Fruit fly (Drosophila melanogaster) whole organism, embryonic: Measurements from ENCODE around the gene Fgop2.

Experiments used
- Ada2b ChIP-seq: fragments of 200-800 bp; sonication (Bioruptor generic); IDR thresholded peaks from 2 replicates; pipeline ENCODE4 v1.3.6; 2022; ENCODE audit warnings: missing biosample characterization, missing genetic modification characterization
- Bteb2 ChIP-seq: fragments of 200-800 bp; sonication (Bioruptor generic); optimal IDR thresholded peaks from 2 replicates; lab custom pipeline; 2016; ENCODE audit warnings: missing biosample characterization, missing genetic modification characterization
- C15 ChIP-seq: fragments of 200-800 bp; sonication (Bioruptor generic); IDR thresholded peaks from 3 replicates; pipeline ENCODE4 v1.3.6; 2022; ENCODE audit warnings: missing biosample characterization, missing genetic modification characterization
- CG10147 ChIP-seq: fragments of 200-800 bp; sonication (Bioruptor generic); optimal IDR thresholded peaks from 2 replicates; lab custom pipeline; 2019; ENCODE audit warnings: missing biosample characterization, mild to moderate bottlenecking, missing genetic modification characterization, moderate library complexity
- CG10565 ChIP-seq: fragments of 200-800 bp; sonication (Bioruptor generic); optimal IDR thresholded peaks from 3 replicates; lab custom pipeline; 2016; ENCODE audit warnings: missing biosample characterization, mild to moderate bottlenecking, missing genetic modification characterization
- CG10654 ChIP-seq: fragments of 200-800 bp; sonication (Bioruptor generic); optimal IDR thresholded peaks from 2 replicates; lab custom pipeline; 2016; ENCODE audit warnings: missing biosample characterization, missing genetic modification characterization
- CG15011 ChIP-seq: fragments of 200-800 bp; sonication (Bioruptor generic); optimal IDR thresholded peaks from 3 replicates; lab custom pipeline; 2018; ENCODE audit warnings: missing biosample characterization, mild to moderate bottlenecking, missing genetic modification characterization
- CG15479 ChIP-seq: fragments of 200-800 bp; sonication (Bioruptor generic); optimal IDR thresholded peaks from 3 replicates; lab custom pipeline; 2019; ENCODE audit warnings: missing biosample characterization, mild to moderate bottlenecking, missing genetic modification characterization, moderate library complexity
- CG17328 ChIP-seq: fragments of 200-800 bp; sonication (Bioruptor generic); IDR thresholded peaks from 2 replicates; pipeline ENCODE4 v1.3.6; 2022; ENCODE audit warnings: missing biosample characterization, missing genetic modification characterization
- CG17612 ChIP-seq: fragments of 200-800 bp; sonication (Bioruptor generic); IDR thresholded peaks from 2 replicates; pipeline ENCODE4 v1.3.6; 2022; ENCODE audit warnings: missing biosample characterization, missing genetic modification characterization
- CG30020 ChIP-seq: fragments of 200-800 bp; optimal IDR thresholded peaks from 2 replicates; lab custom pipeline; 2019; ENCODE audit warnings: missing biosample characterization, mild to moderate bottlenecking, missing genetic modification characterization, moderate library complexity
- CG3065 ChIP-seq: fragments of 200-800 bp; sonication (Bioruptor generic); optimal IDR thresholded peaks from 2 replicates; lab custom pipeline; 2016; ENCODE audit warnings: missing biosample characterization, missing genetic modification characterization
- CG31441 ChIP-seq: fragments of 200-800 bp; sonication (Bioruptor generic); IDR thresholded peaks from 2 replicates; pipeline ENCODE4 v1.3.6; 2022; ENCODE audit warnings: missing biosample characterization, missing genetic modification characterization
- CG32532 ChIP-seq: fragments of 200-800 bp; sonication (Bioruptor generic); IDR thresholded peaks from 2 replicates; pipeline ENCODE4 v1.3.6; 2022; ENCODE audit warnings: missing biosample characterization, missing genetic modification characterization
- CG3407 ChIP-seq: fragments of 200-800 bp; sonication (Bioruptor generic); optimal IDR thresholded peaks from 2 replicates; lab custom pipeline; 2018; ENCODE audit warnings: missing biosample characterization, mild to moderate bottlenecking, missing genetic modification characterization
- CG34422 ChIP-seq: fragments of 200-800 bp; sonication (Bioruptor generic); IDR thresholded peaks from 3 replicates; pipeline ENCODE4 v1.3.6; 2022; ENCODE audit warnings: missing biosample characterization, missing genetic modification characterization
- CG42726 ChIP-seq: fragments of 200-800 bp; sonication (Bioruptor generic); IDR thresholded peaks from 2 replicates; pipeline ENCODE4 v1.3.6; 2022; ENCODE audit warnings: missing biosample characterization, missing genetic modification characterization; ENCODE audit not compliant: partially characterized antibody
- CG6689 ChIP-seq: fragments of 200-800 bp; sonication (Bioruptor generic); IDR thresholded peaks from 2 replicates; pipeline ENCODE4 v1.3.6; 2022; ENCODE audit warnings: missing biosample characterization, missing genetic modification characterization
- CG6791 ChIP-seq: fragments of 200-800 bp; sonication (Bioruptor generic); IDR thresholded peaks from 3 replicates; pipeline ENCODE4 v1.3.6; 2022; ENCODE audit warnings: missing biosample characterization, missing genetic modification characterization; ENCODE audit not compliant: partially characterized antibody
- CG7745 ChIP-seq: fragments of 200-800 bp; sonication (Bioruptor generic); optimal IDR thresholded peaks from 2 replicates; lab custom pipeline; 2018; ENCODE audit warnings: missing biosample characterization, mild to moderate bottlenecking, missing genetic modification characterization, moderate library complexity
- CG7928 ChIP-seq: fragments of 200-800 bp; sonication (Bioruptor generic); optimal IDR thresholded peaks from 2 replicates; lab custom pipeline; 2017; ENCODE audit warnings: missing biosample characterization, mild to moderate bottlenecking, missing genetic modification characterization
- CG9727 ChIP-seq: fragments of 200-800 bp; sonication (Bioruptor generic); optimal IDR thresholded peaks from 3 replicates; lab custom pipeline; 2017; ENCODE audit warnings: missing biosample characterization, mild to moderate bottlenecking, missing genetic modification characterization
- Camta ChIP-seq: fragments of 200-800 bp; sonication (Bioruptor generic); optimal IDR thresholded peaks from 2 replicates; lab custom pipeline; 2016; ENCODE audit warnings: missing biosample characterization, missing genetic modification characterization
- E2f2 ChIP-seq: fragments of 200-800 bp; sonication (Bioruptor generic); IDR thresholded peaks from 2 replicates; pipeline ENCODE4 v1.3.6; 2022; ENCODE audit warnings: missing biosample characterization, missing genetic modification characterization
- Fer3 ChIP-seq: fragments of 200-800 bp; sonication (Bioruptor generic); optimal IDR thresholded peaks from 2 replicates; lab custom pipeline; 2018; ENCODE audit warnings: missing biosample characterization, mild to moderate bottlenecking, missing genetic modification characterization, moderate library complexity
- H15 ChIP-seq: fragments of 200-800 bp; sonication (Bioruptor generic); IDR thresholded peaks from 3 replicates; pipeline ENCODE4 v1.3.6; 2022; ENCODE audit warnings: missing biosample characterization, missing genetic modification characterization
- Hr39 ChIP-seq: fragments of >200 bp; optimal IDR thresholded peaks from 2 replicates; lab custom pipeline; 2017
- Max ChIP-seq: fragments of 200-800 bp; sonication (Bioruptor generic); optimal IDR thresholded peaks from 2 replicates; lab custom pipeline; 2016; ENCODE audit warnings: missing biosample characterization, mild to moderate bottlenecking, missing genetic modification characterization
- NK7.1 ChIP-seq: fragments of 200-800 bp; sonication (Bioruptor generic); optimal IDR thresholded peaks from 3 replicates; lab custom pipeline; 2016; ENCODE audit warnings: missing biosample characterization, missing genetic modification characterization
- Nf-YA ChIP-seq: fragments of 200-800 bp; sonication (Bioruptor generic); IDR thresholded peaks from 2 replicates; pipeline ENCODE4 v1.3.6; 2022; ENCODE audit warnings: missing biosample characterization, missing genetic modification characterization
- TFAM ChIP-seq: fragments of 200-800 bp; sonication (Bioruptor generic); optimal IDR thresholded peaks from 2 replicates; lab custom pipeline; 2017; ENCODE audit warnings: missing biosample characterization, missing genetic modification characterization, inconsistent platforms
- Tbp ChIP-seq: fragments of >200 bp; optimal IDR thresholded peaks from 2 replicates; lab custom pipeline; 2018; ENCODE audit warnings: missing biosample characterization, missing genetic modification characterization
- Usf ChIP-seq: fragments of 200-800 bp; sonication (Bioruptor generic); optimal IDR thresholded peaks from 2 replicates; lab custom pipeline; 2017; ENCODE audit warnings: missing genotype, missing biosample characterization, missing genetic modification characterization
- bigmax ChIP-seq: fragments of 200-800 bp; sonication (Bioruptor generic); optimal IDR thresholded peaks from 2 replicates; lab custom pipeline; 2018; ENCODE audit warnings: missing biosample characterization, mild to moderate bottlenecking, missing genetic modification characterization
- bowl ChIP-seq: fragments of 200-800 bp; sonication (Bioruptor generic); IDR thresholded peaks from 2 replicates; pipeline ENCODE4 v1.3.6; 2022; ENCODE audit warnings: missing biosample characterization, missing genetic modification characterization
- emc ChIP-seq: fragments of 200-800 bp; sonication (Bioruptor generic); optimal IDR thresholded peaks from 2 replicates; lab custom pipeline; 2016; ENCODE audit warnings: missing biosample characterization, missing genetic modification characterization
- fd64A ChIP-seq: fragments of 200-800 bp; sonication (Bioruptor generic); optimal IDR thresholded peaks from 3 replicates; lab custom pipeline; 2018; ENCODE audit warnings: missing biosample characterization, mild to moderate bottlenecking, missing genetic modification characterization
- fd96Cb ChIP-seq: fragments of 200-800 bp; sonication (Bioruptor generic); optimal IDR thresholded peaks from 2 replicates; lab custom pipeline; 2018; ENCODE audit warnings: missing biosample characterization, mild to moderate bottlenecking, missing genetic modification characterization, moderate library complexity
- hth ChIP-seq: fragments of >200 bp; optimal IDR thresholded peaks from 2 replicates; lab custom pipeline; 2017; ENCODE audit warnings: inconsistent platforms
- ind ChIP-seq: fragments of 200-800 bp; sonication (Bioruptor generic); optimal IDR thresholded peaks from 3 replicates; lab custom pipeline; 2016; ENCODE audit warnings: missing biosample characterization, missing genetic modification characterization
- nerfin-2 ChIP-seq: fragments of 200-800 bp; sonication (Bioruptor generic); IDR thresholded peaks from 2 replicates; pipeline ENCODE4 v1.3.6; 2022; ENCODE audit warnings: missing biosample characterization, missing genetic modification characterization; ENCODE audit not compliant: partially characterized antibody
- pzg ChIP-seq: fragments of 200-800 bp; sonication (Bioruptor generic); optimal IDR thresholded peaks from 3 replicates; lab custom pipeline; 2018; ENCODE audit warnings: missing biosample characterization, mild to moderate bottlenecking, missing genetic modification characterization, moderate library complexity
- scrt ChIP-seq: fragments of 200-800 bp; sonication (Bioruptor generic); optimal IDR thresholded peaks from 2 replicates; lab custom pipeline; 2018; ENCODE audit warnings: missing biosample characterization, mild to moderate bottlenecking, missing genetic modification characterization, moderate library complexity
- slou ChIP-seq: fragments of 200-800 bp; sonication (Bioruptor generic); optimal IDR thresholded peaks from 3 replicates; lab custom pipeline; 2016; ENCODE audit warnings: missing biosample characterization, missing genetic modification characterization
- slp2 ChIP-seq: fragments of 200-800 bp; sonication (Bioruptor generic); optimal IDR thresholded peaks from 2 replicates; lab custom pipeline; 2016; ENCODE audit warnings: missing biosample characterization, missing genetic modification characterization
- tin ChIP-seq: fragments of 200-800 bp; sonication (Bioruptor generic); optimal IDR thresholded peaks from 3 replicates; lab custom pipeline; 2016; ENCODE audit warnings: missing biosample characterization, missing genetic modification characterization
- trh ChIP-seq: fragments of 200-800 bp; sonication (Bioruptor generic); optimal IDR thresholded peaks from 2 replicates; lab custom pipeline; 2016; ENCODE audit warnings: missing biosample characterization, missing genetic modification characterization
- tx ChIP-seq: fragments of 200-800 bp; sonication (Bioruptor generic); optimal IDR thresholded peaks from 2 replicates; lab custom pipeline; 2016; ENCODE audit warnings: missing biosample characterization, missing genetic modification characterization
- unc-4 ChIP-seq: fragments of 200-800 bp; sonication (Bioruptor generic); IDR thresholded peaks from 2 replicates; pipeline ENCODE4 v1.3.6; 2022; ENCODE audit warnings: missing biosample characterization, missing genetic modification characterization; ENCODE audit not compliant: partially characterized antibody
- wek ChIP-seq: fragments of 200-800 bp; sonication (Bioruptor generic); optimal IDR thresholded peaks from 3 replicates; lab custom pipeline; 2018; ENCODE audit warnings: missing biosample characterization, mild to moderate bottlenecking, missing genetic modification characterization, moderate library complexity
- zen ChIP-seq: fragments of 200-800 bp; sonication (Bioruptor generic); optimal IDR thresholded peaks from 3 replicates; lab custom pipeline; 2018; ENCODE audit warnings: missing biosample characterization, mild to moderate bottlenecking, missing genetic modification characterization, moderate library complexity
- zen2 ChIP-seq: fragments of 200-800 bp; sonication (Bioruptor generic); IDR thresholded peaks from 3 replicates; pipeline ENCODE4 v1.3.6; 2022; ENCODE audit warnings: missing biosample characterization, missing genetic modification characterization; ENCODE audit not compliant: partially characterized antibody

Fgop2 gene

dm6 chr2L:6956725-6957124, 11.6 kb upstream of the Fgop2 start, which contains the start of the genes CG13775 and CG3430 (continued):
- no peak for TF ChIP-seq Hr39 (lab: Kevin White, UChicago)
- no peak for TF ChIP-seq Fer3
- TF ChIP-seq CG31441 (GFP tag; lab: Robert Waterston, UW), result no peak
- TF ChIP-seq Ada2b (GFP tag; lab: Robert Waterston, UW), result no peak
- TF ChIP-seq CG10654 (GFP tag; lab: Kevin White, UChicago), result no peak
- no peak for TF ChIP-seq zen (tag; lab: Kevin White, UChicago)
- no peak for TF ChIP-seq Bteb2 (GFP tag; lab: Kevin White, UChicago)
- peak; percentile 49 for TF ChIP-seq bigmax
- TF ChIP-seq CG9727 (GFP tag; lab: Kevin White, UChicago), result peak; percentile 44
- no peak for TF ChIP-seq Max (GFP tag; lab: Kevin White, UChicago)
- TF ChIP-seq C15, result no peak
- TF ChIP-seq CG34422 (GFP tag; lab: Robert Waterston, UW), result 0 out of 3 replicates have a peak, but pooled peaks have one; percentile 45
- peak; percentile 7 for TF ChIP-seq tin (GFP tag; lab: Kevin White, UChicago)
- peak; percentile 25 for TF ChIP-seq Camta (GFP tag; lab: Kevin White, UChicago)
- TF ChIP-seq CG3407 (GFP tag; lab: Kevin White, UChicago), result no peak
- peak; percentile 33 for TF ChIP-seq CG15479 (GFP tag; lab: Kevin White, UChicago)
- TF ChIP-seq emc (GFP tag; lab: Kevin White, UChicago), result no peak
- no peak for TF ChIP-seq nerfin-2
- no peak for TF ChIP-seq wek (GFP tag; lab: Kevin White, UChicago)
- peak; percentile 66; the same call in 1 of the 2 replicates for TF ChIP-seq CG42726 (GFP tag; lab: Robert Waterston, UW)
- TF ChIP-seq TFAM (GFP tag; lab: Kevin White, UChicago), result no peak
- TF ChIP-seq H15 (GFP tag; lab: Robert Waterston, UW), result no peak
- no peak for TF ChIP-seq CG7745 (tag; lab: Kevin White, UChicago)
- no peak for TF ChIP-seq ind (GFP tag; lab: Kevin White, UChicago)
- TF ChIP-seq hth (lab: Kevin White, UChicago), result no peak
- TF ChIP-seq fd96Cb (tag; lab: Kevin White, UChicago), result no peak
- TF ChIP-seq CG6689 (GFP tag; lab: Robert Waterston, UW), result no peak
- TF ChIP-seq CG17328 (GFP tag; lab: Robert Waterston, UW), result peak; percentile 55
- no peak for TF ChIP-seq trh (GFP tag; lab: Kevin White, UChicago)
- peak; percentile 17 for TF ChIP-seq CG30020
- no peak for TF ChIP-seq CG10147 (GFP tag; lab: Kevin White, UChicago)
- peak; percentile 72 for TF ChIP-seq unc-4
- no peak for TF ChIP-seq CG3065 (GFP tag; lab: Kevin White, UChicago)
- peak; percentile 56; the same call in 1 of the 2 replicates for TF ChIP-seq CG32532
- no peak for TF ChIP-seq Nf-YA
- no peak for TF ChIP-seq CG17612 (GFP tag; lab: Robert Waterston, UW)
- peak; percentile 56; the same call in 2 of the 3 replicates for TF ChIP-seq CG6791 (GFP tag; lab: Robert Waterston, UW)
- peak; percentile 89 for TF ChIP-seq CG7928
- TF ChIP-seq Tbp, result no peak
- TF ChIP-seq zen2 (GFP tag; lab: Robert Waterston, UW), result peak; percentile 40; the same call in 1 of the 3 replicates
- TF ChIP-seq CG10565 (GFP tag; lab: Kevin White, UChicago), result no peak
- TF ChIP-seq E2f2 (GFP tag; lab: Robert Waterston, UW), result peak; percentile 85
- no peak for TF ChIP-seq slp2 (GFP tag; lab: Kevin White, UChicago)
- TF ChIP-seq NK7.1 (GFP tag; lab: Kevin White, UChicago), result no peak
- TF ChIP-seq fd64A (GFP tag; lab: Kevin White, UChicago), result no peak
- no peak for TF ChIP-seq slou (GFP tag; lab: Kevin White, UChicago)
- no peak for TF ChIP-seq Usf (GFP tag; lab: Kevin White, UChicago)
- TF ChIP-seq CG15011 (GFP tag; lab: Kevin White, UChicago), result no peak
- TF ChIP-seq scrt (GFP tag; lab: Kevin White, UChicago), result no peak
- TF ChIP-seq bowl (GFP tag; lab: Robert Waterston, UW), result no peak
- TF ChIP-seq tx (GFP tag; lab: Kevin White, UChicago), result no peak
- TF ChIP-seq pzg (GFP tag; lab: Kevin White, UChicago), result peak; percentile 78
